Worm (Caenorhabditis elegans) whole organism, L4 larva: ENCODE measurements around the gene K05F1.10.
A peak's percentile ranks its signal among the peaks of the same experiment; 100 is the strongest.
"Not testable (repeated sequence)": the region's sequence is repeated elsewhere in the genome, so short reads cannot be mapped to it uniquely, and the experiment has no call there.

Experiments used
- F26F4.8 ChIP-seq: fragments of 200-800 bp; sonication (Bioruptor generic); conservative IDR thresholded peaks from 2 replicates; pipeline ENCODE4 v1.3.6; 2022; ENCODE audit warnings: missing genetic modification characterization, missing compliant biosample characterization
- F49E8.2 ChIP-seq: sonication (generic microtip); optimal IDR thresholded peaks from 2 replicates; lab custom pipeline; 2016; ENCODE audit warnings: missing compliant biosample characterization, mild to moderate bottlenecking, missing genetic modification characterization, borderline replicate concordance
- Y105C5A.15 ChIP-seq: fragments of 200-800 bp; sonication (Bioruptor generic); IDR thresholded peaks from 2 replicates; pipeline ENCODE4 v1.3.6; 2022; ENCODE audit warnings: missing genetic modification characterization, missing compliant biosample characterization
- ama-1 ChIP-seq: fragments of 150-350 bp; optimal IDR thresholded peaks from 2 replicates; lab custom pipeline; 2014; ENCODE audit warnings: inconsistent platforms, mixed read lengths
- ceh-32 ChIP-seq: sonication (generic microtip); optimal IDR thresholded peaks from 2 replicates; lab custom pipeline; 2016; ENCODE audit warnings: mild to moderate bottlenecking, missing genetic modification characterization, missing compliant biosample characterization; ENCODE audit not compliant: poor library complexity
- ceh-44 ChIP-seq: fragments of 200-800 bp; sonication (Bioruptor generic); IDR thresholded peaks from 2 replicates; pipeline ENCODE4 v1.3.6; 2022; ENCODE audit warnings: missing genetic modification reagents, missing genetic modification characterization, missing compliant biosample characterization
- daf-12 ChIP-seq: fragments of 150-350 bp; optimal IDR thresholded peaks from 2 replicates; lab custom pipeline; 2014; ENCODE audit warnings: missing biosample characterization, missing genetic modification reagents, missing genetic modification characterization
- daf-16 ChIP-seq, 3 experiments: sonication (generic microtip); optimal IDR thresholded peaks; 2 replicates each; lab custom pipeline; 2016 to 2017; ENCODE audit warnings: missing genetic modification characterization in 3 of 3, missing genetic modification reagents in 3 of 3, mild to moderate bottlenecking in 2 of 3, missing compliant biosample characterization in 2 of 3, missing biosample characterization in 1 of 3, moderate library complexity in 1 of 3
- daf-8 ChIP-seq: fragments of 200-800 bp; sonication (Bioruptor generic); IDR thresholded peaks from 2 replicates; pipeline ENCODE4 v1.3.6; 2022; ENCODE audit warnings: missing genetic modification characterization, missing compliant biosample characterization
- dve-1 ChIP-seq: sonication (generic microtip); optimal IDR thresholded peaks from 2 replicates; lab custom pipeline; 2017; ENCODE audit warnings: antibody characterized with exemption, mild to moderate bottlenecking, missing genetic modification characterization, missing compliant biosample characterization; ENCODE audit not compliant: insufficient read depth
- hif-1 ChIP-seq, 2 experiments: sonication (generic microtip); optimal IDR thresholded peaks; 2 replicates each; lab custom pipeline; 2016 to 2017; ENCODE audit warnings: missing compliant biosample characterization in 2 of 2, missing genetic modification characterization in 2 of 2, missing genetic modification reagents in 2 of 2, missing genotype in 2 of 2, mild to moderate bottlenecking in 1 of 2
- lin-1 ChIP-seq: fragments of 200-800 bp; sonication (Bioruptor generic); IDR thresholded peaks from 2 replicates; pipeline ENCODE4 v1.3.6; 2022; ENCODE audit warnings: missing genetic modification reagents, missing genetic modification characterization, missing compliant biosample characterization
- lin-38 ChIP-seq: fragments of 200-800 bp; sonication (Bioruptor generic); IDR thresholded peaks from 2 replicates; pipeline ENCODE4 v1.3.6; 2022; ENCODE audit warnings: missing genetic modification reagents, missing genetic modification characterization, missing compliant biosample characterization
- lin-39 ChIP-seq: fragments of 150-350 bp; optimal IDR thresholded peaks from 2 replicates; lab custom pipeline; 2014; ENCODE audit warnings: missing biosample characterization, missing genetic modification reagents, missing genetic modification characterization
- lsy-2 ChIP-seq, 2 experiments: fragments of 150-350 bp in 1 of 2; sonication (generic microtip) in 1 of 2; optimal IDR thresholded peaks; 2 replicates each; lab custom pipeline; 2014 to 2017; ENCODE audit warnings: missing biosample characterization in 2 of 2, missing genetic modification characterization in 2 of 2
- madf-9 ChIP-seq: fragments of 200-800 bp; sonication (Bioruptor generic); conservative IDR thresholded peaks from 2 replicates; pipeline ENCODE4 v1.3.6; 2022; ENCODE audit warnings: missing genetic modification reagents, missing genetic modification characterization, missing compliant biosample characterization
- mdl-1 ChIP-seq, 2 experiments: fragments of 150-350 bp in 1 of 2; sonication (generic microtip) in 1 of 2; optimal IDR thresholded peaks; 2 replicates each; lab custom pipeline; 2014 to 2017; ENCODE audit warnings: missing biosample characterization in 2 of 2, missing genetic modification characterization in 2 of 2
- nhr-11 ChIP-seq: fragments of 150-350 bp; optimal IDR thresholded peaks from 2 replicates; lab custom pipeline; 2014; ENCODE audit warnings: missing biosample characterization, missing genetic modification characterization
- nhr-111 ChIP-seq: fragments of 200-800 bp; sonication (Bioruptor generic); optimal IDR thresholded peaks from 2 replicates; lab custom pipeline; 2018; ENCODE audit warnings: mild to moderate bottlenecking, missing genetic modification characterization, missing compliant biosample characterization
- nhr-28 ChIP-seq: fragments of 150-350 bp; optimal IDR thresholded peaks from 2 replicates; lab custom pipeline; 2014; ENCODE audit warnings: missing biosample characterization, missing genetic modification characterization
- nhr-41 ChIP-seq: fragments of 200-800 bp; sonication (Bioruptor generic); IDR thresholded peaks from 2 replicates; pipeline ENCODE4 v1.3.6; 2022; ENCODE audit warnings: missing genetic modification reagents, missing genetic modification characterization, missing compliant biosample characterization
- nhr-48 ChIP-seq: sonication (generic microtip); optimal IDR thresholded peaks from 2 replicates; lab custom pipeline; 2016; ENCODE audit warnings: mild to moderate bottlenecking, missing genetic modification characterization, missing compliant biosample characterization
- pha-4 ChIP-seq, 2 experiments: fragments of 150-350 bp in 1 of 2; fragments of 200-800 bp in 1 of 2; sonication (Bioruptor generic) in 1 of 2; IDR thresholded peaks in 1 of 2; optimal IDR thresholded peaks in 1 of 2; 2 replicates each; pipeline versions ENCODE4 v1.3.6 to Lab custom; 2014 to 2022; ENCODE audit warnings: missing genetic modification characterization in 2 of 2, missing genetic modification reagents in 2 of 2, missing biosample characterization in 1 of 2, missing compliant biosample characterization in 1 of 2
- pqm-1 ChIP-seq: sonication (generic microtip); optimal IDR thresholded peaks from 2 replicates; lab custom pipeline; 2017; ENCODE audit warnings: missing biosample characterization, missing genetic modification characterization
- rbr-2 ChIP-seq: sonication (generic microtip); optimal IDR thresholded peaks from 2 replicates; lab custom pipeline; 2016; ENCODE audit warnings: missing genotype, missing genetic modification characterization, missing compliant biosample characterization
- set-16 ChIP-seq: fragments of 200-800 bp; sonication (Bioruptor generic); IDR thresholded peaks from 2 replicates; pipeline ENCODE4 v1.3.6; 2022; ENCODE audit warnings: missing genetic modification reagents, missing genetic modification characterization, missing compliant biosample characterization
- tag-97 ChIP-seq: fragments of 200-800 bp; sonication (Bioruptor generic); IDR thresholded peaks from 2 replicates; pipeline ENCODE4 v1.3.6; 2022; ENCODE audit warnings: missing genetic modification characterization, missing compliant biosample characterization
- unc-62 ChIP-seq, 3 experiments: fragments of 150-350 bp in 1 of 3; sonication (generic microtip); optimal IDR thresholded peaks in 2 of 3; peaks in 1 of 3; 1 replicate in 1 of 3; 2 replicates in 2 of 3; lab custom pipeline; 2014 to 2017; ENCODE audit warnings: missing biosample characterization in 3 of 3, missing genetic modification characterization in 3 of 3, missing genetic modification reagents in 3 of 3, missing genotype in 1 of 3
- zfp-3 ChIP-seq: fragments of 200-800 bp; sonication (Bioruptor generic); conservative IDR thresholded peaks from 2 replicates; pipeline ENCODE4 v1.3.6; 2022; ENCODE audit warnings: missing genetic modification reagents, missing genetic modification characterization, missing compliant biosample characterization
- ztf-7 ChIP-seq: fragments of 150-350 bp; optimal IDR thresholded peaks from 2 replicates; lab custom pipeline; 2014; ENCODE audit warnings: missing biosample characterization, missing genetic modification characterization

Gene K05F1.10

ce11 chrII:5772547-5773142 lies 32.6 kb downstream of the K05F1.10 start (continued):
- TF ChIP-seq hif-1 (tag; optimal IDR thresholded peaks at IDR 0.05; lab: Kevin White, UChicago) (peak in 1 of 2 experiments; percentile 31), daf-12 (tag; lab: Kevin White, UChicago) (no peak), F49E8.2 (tag; lab: Kevin White, UChicago) (no peak), set-16 (GFP tag; lab: Robert Waterston, UW) (peak; percentile 33; the same call in 1 of the 2 replicates), lsy-2 (tag; optimal IDR thresholded peaks at IDR 0.05; lab: Kevin White, UChicago) (no peak), mdl-1 (tag; optimal IDR thresholded peaks at IDR 0.05; lab: Kevin White, UChicago) (no peak), madf-9 (GFP tag; lab: Robert Waterston, UW) (peak; percentile 73), nhr-41 (GFP tag; lab: Robert Waterston, UW) (peak; percentile 54; the same call in 1 of the 2 replicates), lin-38 (GFP tag; lab: Robert Waterston, UW) (peak; percentile 72), pha-4 (GFP tag; IDR thresholded peaks at IDR 0.05; lab: Robert Waterston, UW) (peak; percentile 66; the same call in 1 of the 2 replicates), pha-4 (tag; optimal IDR thresholded peaks at IDR 0.05; lab: Kevin White, UChicago) (no peak), lin-39 (tag; lab: Kevin White, UChicago) (no peak), Y105C5A.15 (GFP tag; lab: Robert Waterston, UW) (peak; percentile 71; the same call in 1 of the 2 replicates), ama-1 (lab: Kevin White, UChicago) (no peak), ceh-32 (tag; lab: Kevin White, UChicago) (no peak)

ce11 chrII:5768274-5768820 lies 36.9 kb downstream of the K05F1.10 start:
- peak; percentile 6 for TF ChIP-seq nhr-28 (tag; lab: Kevin White, UChicago)
- TF ChIP-seq daf-16 (GFP tag; optimal IDR thresholded peaks at IDR 0.05; lab: Kevin White, UChicago) = no peak
- TF ChIP-seq daf-16 (tag; optimal IDR thresholded peaks at IDR 0.05; lab: Kevin White, UChicago) = no peak
- TF ChIP-seq unc-62 (GFP tag; optimal IDR thresholded peaks at IDR 0.05 in 1 of 2; lab: Kevin White, UChicago) = peak in 1 of 2 experiments; percentile 44
- TF ChIP-seq unc-62 (tag; optimal IDR thresholded peaks at IDR 0.05; lab: Kevin White, UChicago) = no peak

- TF ChIP-seq lin-1 (GFP tag; lab: Robert Waterston, UW) (no peak), set-16 (GFP tag; lab: Robert Waterston, UW) (no peak), ceh-44 (no peak), nhr-48 (tag; lab: Kevin White, UChicago) (no peak), zfp-3 (GFP tag; lab: Robert Waterston, UW) (no peak)
Measured at ce11 chrII:5765318-5765717, 40.0 kb downstream of the K05F1.10 start, which contains the start of gene ifb-1. Gene ifb-1 (plus strand): TSS chrII:5765618.

- TF ChIP-seq ztf-7, dve-1, ceh-32 (tag; lab: Kevin White, UChicago): not testable (repeated sequence)
Measured at ce11 chrII:5757656-5758055, 47.6 kb downstream of the K05F1.10 start, which contains the start of the genes F10C1.3 and F10C1.23. Gene F10C1.3 (minus strand): TSS chrII:5757756. Gene F10C1.23 (plus strand): TSS chrII:5758040.

ce11 chrII:5754168-5754567 lies 51.1 kb downstream of the K05F1.10 start, which contains the start of gene F10C1.8:
Gene F10C1.8 (plus strand): TSS chrII:5754468.
- TF ChIP-seq F26F4.8 (GFP tag; lab: Robert Waterston, UW) (no peak), daf-8 (GFP tag; lab: Robert Waterston, UW) (no peak), nhr-111 (GFP tag; lab: Kevin White, UChicago) (no peak), pqm-1 (no peak), tag-97 (no peak), nhr-11 (tag; lab: Kevin White, UChicago) (no peak), lin-39 (tag; lab: Kevin White, UChicago) (no peak), ceh-32 (tag; lab: Kevin White, UChicago) (no peak), daf-16 (GFP tag; optimal IDR thresholded peaks at IDR 0.05; lab: Kevin White, UChicago) (no peak), daf-16 (tag; optimal IDR thresholded peaks at IDR 0.05; lab: Kevin White, UChicago) (no peak), rbr-2 (no peak), nhr-48 (tag; lab: Kevin White, UChicago) (no peak)
